Worm (Caenorhabditis elegans): ENCODE measurements around the gene K07F5.12.

- TF ChIP-seq ztf-11 (tag; optimal IDR thresholded peaks at IDR 0.05) (no peak), ama-1 (optimal IDR thresholded peaks at IDR 0.05) (no peak), ztf-7 (tag; optimal IDR thresholded peaks at IDR 0.05) (no peak), unc-39 (tag; optimal IDR thresholded peaks at IDR 0.05) (no peak), dve-1 (tag; optimal IDR thresholded peaks at IDR 0.05; ENCODE audit: insufficient read depth) (peak; percentile 64)
These were observed 17.0 kb downstream of the K07F5.12 start for ce11 chrIV:9872786-9873185.
